Worm (Caenorhabditis elegans): ENCODE data around the gene F36F12.3.
"Not testable (repeated sequence)": the region's sequence is repeated elsewhere in the genome, so short reads cannot be mapped to it uniquely, and the experiment has no call there.

Gene F36F12.3

ce11 chrV:2085745-2086267, at the start of gene F36F12.3:
Gene F36F12.3 (plus strand): TSS chrV:2085795.
- not testable (repeated sequence) for TF ChIP-seq unc-55 (GFP tag; optimal IDR thresholded peaks at IDR 0.05); lin-11 (tag; optimal IDR thresholded peaks at IDR 0.05); ztf-11 (tag; optimal IDR thresholded peaks at IDR 0.05)

ce11 chrV:2045956-2046355, 39.6 kb upstream of the F36F12.3 start, which contains the start of gene Y40B10A.5:
Gene Y40B10A.5 (minus strand): TSS chrV:2046056.
- no peak for TF ChIP-seq sma-3 (GFP tag; optimal IDR thresholded peaks at IDR 0.05)

ce11 chrV:2050136-2050535, 35.5 kb upstream of the F36F12.3 start, which contains the start of gene comt-4:
Gene comt-4 (minus strand): TSS chrV:2050185.
- no peak for TF ChIP-seq mab-5 (tag; optimal IDR thresholded peaks at IDR 0.05)
- no peak for TF ChIP-seq nhr-12 (tag; optimal IDR thresholded peaks at IDR 0.05)
- TF ChIP-seq fos-1 (tag; optimal IDR thresholded peaks at IDR 0.05) = peak; percentile 4
- TF ChIP-seq ama-1 (optimal IDR thresholded peaks at IDR 0.05) = no peak
- peak; percentile 71 for TF ChIP-seq sma-9 (GFP tag; optimal IDR thresholded peaks at IDR 0.05)
- no peak for TF ChIP-seq sma-9 (tag; optimal IDR thresholded peaks at IDR 0.05)

- no peak for TF ChIP-seq lsy-2 (tag; optimal IDR thresholded peaks at IDR 0.05)
- no peak for TF ChIP-seq sem-4 (tag; optimal IDR thresholded peaks at IDR 0.05)
- no peak for TF ChIP-seq ama-1 (optimal IDR thresholded peaks at IDR 0.05)
- no peak for TF ChIP-seq alr-1 (tag; optimal IDR thresholded peaks at IDR 0.05)
- no peak for TF ChIP-seq nhr-12 (tag; optimal IDR thresholded peaks at IDR 0.05)
- no peak for TF ChIP-seq ceh-82 (tag; optimal IDR thresholded peaks at IDR 0.05)
- no peak for TF ChIP-seq crh-2 (tag; optimal IDR thresholded peaks at IDR 0.05)
- TF ChIP-seq dmd-4 (tag; optimal IDR thresholded peaks at IDR 0.05) = no peak
- TF ChIP-seq ceh-16 (tag; optimal IDR thresholded peaks at IDR 0.05) = no peak
- no peak for TF ChIP-seq snpc-4 (tag; optimal IDR thresholded peaks at IDR 0.05)
Measured at ce11 chrV:2050790-2051189, 34.8 kb upstream of the F36F12.3 start.

ce11 chrV:2051507-2051906, 34.1 kb upstream of the F36F12.3 start, which contains the start of gene Y40B10A.11:
Gene Y40B10A.11 (minus strand): TSS chrV:2051607.
- no peak for TF ChIP-seq peb-1 (tag; optimal IDR thresholded peaks at IDR 0.05)
- TF ChIP-seq lin-39 (tag; optimal IDR thresholded peaks at IDR 0.05) = no peak
- no peak for TF ChIP-seq nhr-23 (tag; optimal IDR thresholded peaks at IDR 0.05)
- TF ChIP-seq fos-1 (tag; optimal IDR thresholded peaks at IDR 0.05) = no peak
- no peak for TF ChIP-seq Y55F3AM.14 (GFP tag; optimal IDR thresholded peaks at IDR 0.05)
- no peak for TF ChIP-seq elt-1 (tag; optimal IDR thresholded peaks at IDR 0.05)
- TF ChIP-seq lin-13 (GFP tag; optimal IDR thresholded peaks at IDR 0.05) = no peak
- no peak for TF ChIP-seq ama-1 (optimal IDR thresholded peaks at IDR 0.05)
- no peak for TF ChIP-seq sem-4 (tag; optimal IDR thresholded peaks at IDR 0.05)
- no peak for TF ChIP-seq unc-55 (GFP tag; optimal IDR thresholded peaks at IDR 0.05)
- no peak for TF ChIP-seq lsy-2 (tag; optimal IDR thresholded peaks at IDR 0.05)
- TF ChIP-seq mab-5 (tag; optimal IDR thresholded peaks at IDR 0.05) = no peak
- TF ChIP-seq ztf-1 (GFP tag; conservative IDR thresholded peaks at IDR 0.05) = no peak
- no peak for TF ChIP-seq blmp-1 (tag; optimal IDR thresholded peaks at IDR 0.05; ENCODE audit: insufficient read depth)
- TF ChIP-seq snpc-4 (tag; optimal IDR thresholded peaks at IDR 0.05) = no peak
- no peak for TF ChIP-seq mbf-1 (tag; optimal IDR thresholded peaks at IDR 0.05)

- TF ChIP-seq skn-1 (tag; optimal IDR thresholded peaks at IDR 0.05) = no peak
- TF ChIP-seq mbf-1 (tag; optimal IDR thresholded peaks at IDR 0.05) = no peak
- no peak for TF ChIP-seq peb-1 (tag; optimal IDR thresholded peaks at IDR 0.05)
- TF ChIP-seq mab-5 (tag; optimal IDR thresholded peaks at IDR 0.05) = no peak
- TF ChIP-seq fos-1 (tag; optimal IDR thresholded peaks at IDR 0.05) = no peak
- no peak for TF ChIP-seq C34F6.9 (tag; optimal IDR thresholded peaks at IDR 0.05)
- TF ChIP-seq ZK546.5 (tag; optimal IDR thresholded peaks at IDR 0.05) = no peak
Measured at ce11 chrV:2053509-2053908, 32.1 kb upstream of the F36F12.3 start, which contains the start of gene comt-5. Gene comt-5 (minus strand): TSS chrV:2053609.

ce11 chrV:2054254-2054653, 31.3 kb upstream of the F36F12.3 start:
- TF ChIP-seq aly-2 (tag; optimal IDR thresholded peaks at IDR 0.05) = no peak
- TF ChIP-seq lin-11 (tag; optimal IDR thresholded peaks at IDR 0.05) = no peak
- TF ChIP-seq lin-39 (tag; optimal IDR thresholded peaks at IDR 0.05) = no peak
- no peak for TF ChIP-seq nhr-237 (tag; optimal IDR thresholded peaks at IDR 0.05)
- no peak for TF ChIP-seq mbf-1 (tag; optimal IDR thresholded peaks at IDR 0.05)
- TF ChIP-seq nhr-77 (tag; optimal IDR thresholded peaks at IDR 0.05) = no peak
- no peak for TF ChIP-seq ztf-4 (tag; optimal IDR thresholded peaks at IDR 0.05)
- no peak for TF ChIP-seq sma-3 (GFP tag; optimal IDR thresholded peaks at IDR 0.05)
- TF ChIP-seq ZK546.5 (tag; optimal IDR thresholded peaks at IDR 0.05) = no peak
- TF ChIP-seq unc-55 (GFP tag; optimal IDR thresholded peaks at IDR 0.05) = no peak
- TF ChIP-seq lin-13 (GFP tag; optimal IDR thresholded peaks at IDR 0.05) = no peak
- no peak for TF ChIP-seq zag-1 (tag; optimal IDR thresholded peaks at IDR 0.05)
- no peak for TF ChIP-seq peb-1 (tag; optimal IDR thresholded peaks at IDR 0.05)
- TF ChIP-seq mdl-1 (tag; optimal IDR thresholded peaks at IDR 0.05) = no peak
